Fruit fly (Drosophila melanogaster) whole organism, embryonic: ENCODE data around the gene Dbp73D.

Source experiments
- Aef1 ChIP-seq: fragments of 200-800 bp; sonication (Bioruptor generic); IDR thresholded peaks from 3 replicates; pipeline ENCODE4 v1.3.6; 2022; ENCODE audit warnings: missing biosample characterization, missing genetic modification characterization
- Asciz ChIP-seq: fragments of 200-800 bp; sonication (Bioruptor generic); optimal IDR thresholded peaks from 2 replicates; lab custom pipeline; 2017; ENCODE audit warnings: missing biosample characterization, mild to moderate bottlenecking, missing genetic modification characterization, missing genetic modification reagents
- BEAF-32 ChIP-seq: fragments of 200-800 bp; sonication (Bioruptor generic); optimal IDR thresholded peaks from 3 replicates; lab custom pipeline; 2017; ENCODE audit warnings: missing biosample characterization, missing genetic modification characterization, mild to moderate bottlenecking, moderate library complexity, missing genetic modification reagents
- Bgb ChIP-seq: fragments of 200-800 bp; sonication (Bioruptor generic); IDR thresholded peaks from 2 replicates; pipeline ENCODE4 v1.3.6; 2022; ENCODE audit warnings: missing biosample characterization, missing genetic modification characterization; ENCODE audit not compliant: partially characterized antibody
- CG10274 ChIP-seq: fragments of 200-800 bp; sonication (Bioruptor generic); optimal IDR thresholded peaks from 3 replicates; lab custom pipeline; 2017; ENCODE audit warnings: missing biosample characterization, mild to moderate bottlenecking, missing genetic modification characterization
- CG10321 ChIP-seq: fragments of 200-800 bp; sonication (Bioruptor generic); IDR thresholded peaks from 2 replicates; pipeline ENCODE4 v1.3.6; 2022; ENCODE audit warnings: missing biosample characterization, missing genetic modification characterization
- CG10431 ChIP-seq: fragments of 200-800 bp; sonication (Bioruptor generic); optimal IDR thresholded peaks from 3 replicates; lab custom pipeline; 2018; ENCODE audit warnings: missing biosample characterization, mild to moderate bottlenecking, missing genetic modification characterization
- CG11247 ChIP-seq: fragments of 200-800 bp; sonication (Bioruptor generic); IDR thresholded peaks from 2 replicates; pipeline ENCODE4 v1.3.6; 2022; ENCODE audit warnings: missing biosample characterization, missing genetic modification characterization
- CG12236 ChIP-seq: fragments of 200-800 bp; sonication (Bioruptor generic); optimal IDR thresholded peaks from 2 replicates; lab custom pipeline; 2016; ENCODE audit warnings: missing biosample characterization, missing genetic modification characterization
- CG15011 ChIP-seq: fragments of 200-800 bp; sonication (Bioruptor generic); optimal IDR thresholded peaks from 3 replicates; lab custom pipeline; 2018; ENCODE audit warnings: missing biosample characterization, mild to moderate bottlenecking, missing genetic modification characterization
- CG17568 ChIP-seq: fragments of 200-800 bp; sonication (Bioruptor generic); optimal IDR thresholded peaks from 2 replicates; lab custom pipeline; 2018; ENCODE audit warnings: missing biosample characterization, mild to moderate bottlenecking, missing genetic modification characterization, moderate library complexity
- CG2202 ChIP-seq: fragments of 200-800 bp; sonication (Bioruptor generic); optimal IDR thresholded peaks from 2 replicates; lab custom pipeline; 2018; ENCODE audit warnings: missing biosample characterization, mild to moderate bottlenecking, missing genetic modification characterization
- CG32532 ChIP-seq: fragments of 200-800 bp; sonication (Bioruptor generic); IDR thresholded peaks from 2 replicates; pipeline ENCODE4 v1.3.6; 2022; ENCODE audit warnings: missing biosample characterization, missing genetic modification characterization
- CG3407 ChIP-seq: fragments of 200-800 bp; sonication (Bioruptor generic); optimal IDR thresholded peaks from 2 replicates; lab custom pipeline; 2018; ENCODE audit warnings: missing biosample characterization, mild to moderate bottlenecking, missing genetic modification characterization
- CG4328 ChIP-seq: fragments of 200-800 bp; sonication (Bioruptor generic); optimal IDR thresholded peaks from 3 replicates; lab custom pipeline; 2017; ENCODE audit warnings: missing biosample characterization, missing genetic modification reagents, missing genetic modification characterization
- CG4404 ChIP-seq: fragments of 200-800 bp; sonication (Bioruptor generic); IDR thresholded peaks from 2 replicates; pipeline ENCODE4 v1.3.6; 2022; ENCODE audit warnings: missing biosample characterization, missing genetic modification characterization
- CG4617 ChIP-seq: fragments of 200-800 bp; sonication (Bioruptor generic); optimal IDR thresholded peaks from 3 replicates; lab custom pipeline; 2016; ENCODE audit warnings: missing biosample characterization, missing genetic modification characterization, borderline replicate concordance
- CG6813 ChIP-seq: fragments of 200-800 bp; sonication (Bioruptor generic); optimal IDR thresholded peaks from 2 replicates; lab custom pipeline; 2017; ENCODE audit warnings: missing biosample characterization, missing genetic modification characterization, mild to moderate bottlenecking, moderate library complexity, missing genetic modification reagents
- CG7556 ChIP-seq: fragments of 200-800 bp; sonication (Bioruptor generic); optimal IDR thresholded peaks from 2 replicates; lab custom pipeline; 2017; ENCODE audit warnings: missing biosample characterization, mild to moderate bottlenecking, missing genetic modification characterization
- CG9932 ChIP-seq: fragments of 200-800 bp; sonication (Bioruptor generic); IDR thresholded peaks from 2 replicates; pipeline ENCODE4 v1.3.6; 2022; ENCODE audit warnings: missing biosample characterization, missing genetic modification characterization
- Camta ChIP-seq: fragments of 200-800 bp; sonication (Bioruptor generic); optimal IDR thresholded peaks from 2 replicates; lab custom pipeline; 2016; ENCODE audit warnings: missing biosample characterization, missing genetic modification characterization
- CoRest ChIP-seq: fragments of 200-800 bp; sonication (Bioruptor generic); optimal IDR thresholded peaks from 3 replicates; lab custom pipeline; 2018; ENCODE audit warnings: missing biosample characterization, mild to moderate bottlenecking, missing genetic modification characterization, moderate library complexity
- D19A ChIP-seq: fragments of 200-800 bp; optimal IDR thresholded peaks from 3 replicates; lab custom pipeline; 2019; ENCODE audit warnings: missing biosample characterization, mild to moderate bottlenecking, missing genetic modification characterization, moderate library complexity
- ERR ChIP-seq: fragments of 200-800 bp; sonication (Bioruptor generic); optimal IDR thresholded peaks from 2 replicates; lab custom pipeline; 2016; ENCODE audit warnings: missing biosample characterization, missing genetic modification characterization
- Kr ChIP-seq: fragments of 200-800 bp; sonication (Bioruptor generic); optimal IDR thresholded peaks from 2 replicates; lab custom pipeline; 2017; ENCODE audit warnings: missing biosample characterization, mild to moderate bottlenecking, missing genetic modification characterization
- Lim3 ChIP-seq: fragments of 200-800 bp; sonication (Bioruptor generic); IDR thresholded peaks from 2 replicates; pipeline ENCODE4 v1.3.6; 2022; ENCODE audit warnings: missing biosample characterization, missing genetic modification characterization
- Mad ChIP-seq: fragments of 200-800 bp; sonication (Bioruptor generic); optimal IDR thresholded peaks from 2 replicates; lab custom pipeline; 2016; ENCODE audit warnings: missing biosample characterization, missing genetic modification characterization
- Oaz ChIP-seq: fragments of 200-800 bp; sonication (Bioruptor generic); IDR thresholded peaks from 2 replicates; pipeline ENCODE4 v1.3.6; 2022; ENCODE audit warnings: missing biosample characterization, missing genetic modification characterization
- PHDP ChIP-seq: fragments of 200-800 bp; sonication (Bioruptor generic); optimal IDR thresholded peaks from 3 replicates; lab custom pipeline; 2018; ENCODE audit warnings: missing biosample characterization, mild to moderate bottlenecking, missing genetic modification characterization, moderate library complexity
- Rfx ChIP-seq: fragments of 200-800 bp; sonication (Bioruptor generic); IDR thresholded peaks from 2 replicates; pipeline ENCODE4 v1.3.6; 2022; ENCODE audit warnings: missing biosample characterization, missing genetic modification characterization
- Sox100B ChIP-seq: fragments of 200-800 bp; sonication (Bioruptor generic); optimal IDR thresholded peaks from 3 replicates; lab custom pipeline; 2018; ENCODE audit warnings: missing biosample characterization, mild to moderate bottlenecking, missing genetic modification characterization
- Sox102F ChIP-seq: fragments of 200-800 bp; sonication (Bioruptor generic); optimal IDR thresholded peaks from 2 replicates; lab custom pipeline; 2018; ENCODE audit warnings: missing biosample characterization, mild to moderate bottlenecking, missing genetic modification characterization, moderate library complexity
- Ssrp ChIP-seq: fragments of 200-800 bp; sonication (Bioruptor generic); optimal IDR thresholded peaks from 2 replicates; lab custom pipeline; 2018; ENCODE audit warnings: missing biosample characterization, mild to moderate bottlenecking, missing genetic modification characterization, moderate library complexity
- TFAM ChIP-seq: fragments of 200-800 bp; sonication (Bioruptor generic); optimal IDR thresholded peaks from 2 replicates; lab custom pipeline; 2017; ENCODE audit warnings: missing biosample characterization, missing genetic modification characterization, inconsistent platforms
- Xbp1 ChIP-seq: fragments of 200-800 bp; sonication (Bioruptor generic); optimal IDR thresholded peaks from 3 replicates; lab custom pipeline; 2016; ENCODE audit warnings: missing biosample characterization, mild to moderate bottlenecking, missing genetic modification characterization
- al ChIP-seq: fragments of 200-800 bp; sonication (Bioruptor generic); IDR thresholded peaks from 2 replicates; pipeline ENCODE4 v1.3.6; 2022; ENCODE audit warnings: missing biosample characterization, missing genetic modification characterization
- ap ChIP-seq: fragments of 200-800 bp; sonication (Bioruptor generic); IDR thresholded peaks from 2 replicates; pipeline ENCODE4 v1.3.6; 2022; ENCODE audit warnings: missing biosample characterization, missing genetic modification characterization
- ara ChIP-seq: fragments of 200-800 bp; sonication (Bioruptor generic); IDR thresholded peaks from 2 replicates; pipeline ENCODE4 v1.3.6; 2022; ENCODE audit warnings: missing biosample characterization, missing genetic modification characterization
- cad ChIP-seq: fragments of >200 bp; optimal IDR thresholded peaks from 2 replicates; lab custom pipeline; 2017; ENCODE audit warnings: missing biosample characterization, missing genetic modification characterization
- eyg ChIP-seq: fragments of 200-800 bp; sonication (Bioruptor generic); optimal IDR thresholded peaks from 3 replicates; lab custom pipeline; 2016; ENCODE audit warnings: missing biosample characterization, missing genetic modification characterization
- gcm ChIP-seq: fragments of 200-800 bp; sonication (Bioruptor generic); optimal IDR thresholded peaks from 2 replicates; lab custom pipeline; 2019; ENCODE audit warnings: missing biosample characterization, mild to moderate bottlenecking, missing genetic modification characterization, moderate library complexity
- gsb ChIP-seq: fragments of 200-800 bp; sonication (Bioruptor generic); IDR thresholded peaks from 2 replicates; pipeline ENCODE4 v1.3.6; 2022; ENCODE audit warnings: missing biosample characterization, missing genetic modification characterization
- nerfin-1 ChIP-seq: fragments of 200-800 bp; sonication (Bioruptor generic); optimal IDR thresholded peaks from 3 replicates; lab custom pipeline; 2019; ENCODE audit warnings: missing biosample characterization, mild to moderate bottlenecking, missing genetic modification characterization, moderate library complexity
- prd ChIP-seq, 3 experiments: fragments of >200 bp in 2 of 3; fragments of 200-800 bp in 1 of 3; sonication (Bioruptor generic) in 1 of 3; optimal IDR thresholded peaks in 2 of 3; IDR thresholded peaks in 1 of 3; 2 replicates in 2 of 3; 3 replicates in 1 of 3; pipeline versions ENCODE4 v1.3.6 to Lab custom; 2017 to 2022; ENCODE audit warnings: missing biosample characterization in 1 of 3, missing genetic modification characterization in 1 of 3
- ranshi ChIP-seq: fragments of 200-800 bp; sonication (Bioruptor generic); IDR thresholded peaks from 2 replicates; pipeline ENCODE4 v1.3.6; 2022; ENCODE audit warnings: missing biosample characterization, missing genetic modification characterization
- salm ChIP-seq: fragments of 200-800 bp; sonication (Bioruptor generic); optimal IDR thresholded peaks from 2 replicates; lab custom pipeline; 2018; ENCODE audit warnings: missing biosample characterization, mild to moderate bottlenecking, missing genetic modification characterization
- sima ChIP-seq: fragments of 200-800 bp; sonication (Bioruptor generic); optimal IDR thresholded peaks from 2 replicates; lab custom pipeline; 2016; ENCODE audit warnings: missing biosample characterization, missing genetic modification characterization
- tx ChIP-seq: fragments of 200-800 bp; sonication (Bioruptor generic); optimal IDR thresholded peaks from 2 replicates; lab custom pipeline; 2016; ENCODE audit warnings: missing biosample characterization, missing genetic modification characterization

Gene Dbp73D

DNA sequence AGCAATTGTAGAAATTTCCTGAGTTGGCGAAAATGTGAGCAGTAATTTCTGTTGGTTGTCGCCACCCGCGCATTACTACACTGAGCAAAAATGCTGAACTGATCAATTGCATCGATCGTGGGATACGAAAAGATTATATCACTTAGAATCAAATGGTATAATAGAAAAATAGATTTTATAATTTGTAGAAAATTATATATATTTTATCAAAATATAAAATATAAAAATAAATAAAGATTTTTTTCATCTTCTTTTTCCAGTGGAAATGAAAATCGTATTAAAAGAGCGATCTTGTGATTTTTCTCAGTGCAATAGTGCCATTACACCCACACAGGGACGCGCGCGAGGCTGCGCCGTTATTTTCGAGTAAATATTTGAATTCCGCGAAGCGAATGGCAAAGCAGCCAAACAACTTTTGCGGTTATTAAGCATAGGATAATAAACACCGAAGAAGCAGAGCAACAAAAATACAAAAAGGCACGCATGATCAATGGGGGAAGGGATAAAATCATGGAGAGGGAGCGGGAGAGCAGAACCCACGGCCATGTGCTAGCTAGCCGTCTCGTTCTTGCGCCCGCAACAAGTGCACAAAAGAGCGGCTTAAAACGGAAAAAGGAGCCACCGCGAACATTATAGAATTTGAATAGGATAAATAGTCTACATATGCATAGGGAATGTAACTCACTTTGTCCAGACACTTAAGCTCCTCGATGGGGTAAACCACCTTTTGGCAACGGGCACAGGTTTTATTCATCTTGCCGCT, 20.2 kb downstream of the Dbp73D start:
- TF ChIP-seq ara (0 out of 2 replicates have a peak, but pooled peaks have one; percentile 16), TFAM (GFP tag; lab: Kevin White, UChicago) (no peak), Oaz (GFP tag; lab: Robert Waterston, UW) (no peak), CoRest (tag; lab: Kevin White, UChicago) (peak; percentile 32), al (GFP tag; lab: Robert Waterston, UW) (0 out of 2 replicates have a peak, but pooled peaks have one; percentile 41), CG12236 (GFP tag; lab: Kevin White, UChicago) (no peak), PHDP (tag; lab: Kevin White, UChicago) (peak; percentile 29), Mad (no peak), CG4328 (GFP tag; lab: Kevin White, UChicago) (peak; percentile 1), ap (GFP tag; lab: Robert Waterston, UW) (no peak), Aef1 (GFP tag; lab: Robert Waterston, UW) (peak; percentile 50; the same call in 2 of the 3 replicates), BEAF-32 (no peak), Rfx (GFP tag; lab: Robert Waterston, UW) (peak; percentile 67), CG10431 (GFP tag; lab: Kevin White, UChicago) (no peak), Camta (GFP tag; lab: Kevin White, UChicago) (no peak), Xbp1 (GFP tag; lab: Kevin White, UChicago) (no peak), CG4404 (GFP tag; lab: Robert Waterston, UW) (peak; percentile 43; the same call in 1 of the 2 replicates), CG32532 (GFP tag; lab: Robert Waterston, UW) (peak; percentile 74), nerfin-1 (no peak), CG11247 (no peak), prd (optimal IDR thresholded peaks at IDR 0.05; lab: Kevin White, UChicago) (no peak), prd (GFP tag; IDR thresholded peaks at IDR 0.05; lab: Robert Waterston, UW) (peak; percentile 78), Asciz (GFP tag; lab: Kevin White, UChicago) (peak; percentile 6), Lim3 (GFP tag; lab: Robert Waterston, UW) (no peak), CG17568 (no peak), Sox102F (GFP tag; lab: Kevin White, UChicago) (peak; percentile 12), CG6813 (peak; percentile 25), Ssrp (tag; lab: Kevin White, UChicago) (peak; percentile 6), CG3407 (GFP tag; lab: Kevin White, UChicago) (peak; percentile 1), ranshi (GFP tag; lab: Robert Waterston, UW) (peak; percentile 36; the same call in 1 of the 2 replicates), Kr (GFP tag; lab: Kevin White, UChicago) (peak; percentile 0), CG2202 (no peak), gcm (GFP tag; lab: Kevin White, UChicago) (no peak), cad (GFP tag; lab: Kevin White, UChicago) (no peak), CG4617 (GFP tag; lab: Kevin White, UChicago) (no peak), tx (GFP tag; lab: Kevin White, UChicago) (no peak), gsb (GFP tag; lab: Robert Waterston, UW) (0 out of 2 replicates have a peak, but pooled peaks have one; percentile 15), CG7556 (GFP tag; lab: Kevin White, UChicago) (peak; percentile 54), salm (tag; lab: Kevin White, UChicago) (peak; percentile 10), D19A (peak; percentile 19), ERR (GFP tag; lab: Kevin White, UChicago) (no peak), sima (no peak), CG10274 (peak; percentile 31), eyg (GFP tag; lab: Kevin White, UChicago) (no peak), CG15011 (GFP tag; lab: Kevin White, UChicago) (no peak), CG10321 (GFP tag; lab: Robert Waterston, UW) (peak; percentile 92), CG9932 (GFP tag; lab: Robert Waterston, UW) (peak; percentile 22; the same call in 1 of the 2 replicates), Sox100B (GFP tag; lab: Kevin White, UChicago) (no peak), Bgb (GFP tag; lab: Robert Waterston, UW) (no peak)
